Fruit fly (Drosophila melanogaster): Measurements from ENCODE around the gene QC.

Gene QC

DNA sequence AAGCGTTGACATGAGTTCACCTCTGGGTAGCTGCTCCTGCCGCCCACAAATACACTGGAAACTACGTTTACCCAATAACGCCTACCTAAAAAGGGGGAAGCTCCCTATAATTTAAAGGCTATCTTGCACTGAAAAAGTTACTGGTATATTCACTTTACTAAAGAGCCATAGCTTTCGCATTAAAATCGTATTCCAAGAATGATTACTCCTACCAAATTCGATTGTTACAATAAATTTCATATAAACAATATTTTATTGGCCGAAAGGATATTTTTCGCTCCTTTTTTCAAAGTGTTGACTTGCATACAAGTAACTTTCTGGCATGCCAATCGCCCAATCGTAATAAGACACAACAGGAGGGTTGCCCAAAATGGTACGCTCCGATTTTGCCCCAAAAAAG is 35.3 kb downstream of the QC start (continued):
- TF ChIP-seq CG8119 (GFP tag; IDR thresholded peaks at IDR 0.05), result no peak
- TF ChIP-seq CG6854 (GFP tag; optimal IDR thresholded peaks at IDR 0.05), result no peak
- no peak for TF ChIP-seq salr (GFP tag; optimal IDR thresholded peaks at IDR 0.05)
- TF ChIP-seq CG10669 (GFP tag; optimal IDR thresholded peaks at IDR 0.05), result no peak
- peak; percentile 34 for TF ChIP-seq CG6792 (GFP tag; optimal IDR thresholded peaks at IDR 0.05)
- TF ChIP-seq CG8632 (GFP tag; optimal IDR thresholded peaks at IDR 0.05), result no peak
- TF ChIP-seq Lpt (GFP tag; optimal IDR thresholded peaks at IDR 0.05), result no peak
- TF ChIP-seq dac (GFP tag; optimal IDR thresholded peaks at IDR 0.05), result no peak
- TF ChIP-seq Smox (GFP tag; optimal IDR thresholded peaks at IDR 0.05), result peak; percentile 65
- TF ChIP-seq CG10631 (GFP tag; optimal IDR thresholded peaks at IDR 0.05), result peak; percentile 16
- TF ChIP-seq CG11294 (GFP tag; IDR thresholded peaks at IDR 0.05), result no peak
- peak; percentile 56 for TF ChIP-seq CG31627 (GFP tag; optimal IDR thresholded peaks at IDR 0.05)
- TF ChIP-seq Ets21C (GFP tag; optimal IDR thresholded peaks at IDR 0.05), result peak; percentile 22

DNA sequence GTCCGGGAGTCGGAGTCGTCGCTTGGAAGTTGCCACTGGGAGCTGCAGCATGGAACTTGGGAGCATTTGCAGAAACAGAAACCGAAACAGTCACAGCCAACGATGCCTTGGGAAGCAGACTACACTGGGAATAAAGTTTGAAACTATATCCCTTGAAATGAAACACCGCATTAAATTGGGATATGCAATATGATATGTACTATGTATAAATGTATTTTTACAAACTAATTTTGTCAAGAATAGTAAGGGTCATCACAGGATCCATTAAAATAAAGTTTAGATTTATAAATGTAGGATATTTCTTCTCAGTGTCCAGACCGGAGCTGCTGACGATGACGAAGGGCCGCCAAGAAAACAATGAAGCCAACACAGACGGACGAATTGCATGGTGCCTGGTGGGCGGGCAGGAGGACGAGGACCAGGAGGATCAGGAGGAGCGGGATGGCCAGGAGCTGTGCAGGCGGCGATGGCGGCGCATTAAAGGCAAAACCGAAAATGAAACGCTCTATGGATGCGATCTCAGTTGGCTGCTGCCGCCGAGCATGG is 38.3 kb downstream of the QC start:
- TF ChIP-seq CG34406 (GFP tag; optimal IDR thresholded peaks at IDR 0.05) (peak; percentile 30), Sox15 (GFP tag; optimal IDR thresholded peaks at IDR 0.05) (no peak), Blimp-1 (GFP tag; optimal IDR thresholded peaks at IDR 0.05) (no peak), CG32006 (GFP tag; optimal IDR thresholded peaks at IDR 0.05) (no peak), Ets21C (GFP tag; optimal IDR thresholded peaks at IDR 0.05) (no peak), spab (GFP tag; optimal IDR thresholded peaks at IDR 0.05) (peak; percentile 66), Sox14 (GFP tag; optimal IDR thresholded peaks at IDR 0.05) (peak; percentile 34), CG9139 (GFP tag; optimal IDR thresholded peaks at IDR 0.05) (peak; percentile 7), pdm3 (GFP tag; optimal IDR thresholded peaks at IDR 0.05) (peak; percentile 22), CG11902 (GFP tag; optimal IDR thresholded peaks at IDR 0.05) (no peak), CG6854 (GFP tag; optimal IDR thresholded peaks at IDR 0.05) (no peak), CG11294 (GFP tag; IDR thresholded peaks at IDR 0.05) (no peak), ss (GFP tag; optimal IDR thresholded peaks at IDR 0.05) (peak; percentile 27 to 32), vri (GFP tag; optimal IDR thresholded peaks at IDR 0.05) (peak; percentile 3), Ets96B (tag; optimal IDR thresholded peaks at IDR 0.05) (peak; percentile 60), CG3032 (tag; optimal IDR thresholded peaks at IDR 0.05) (peak; percentile 58), fkh (GFP tag; optimal IDR thresholded peaks at IDR 0.05) (no peak), OdsH (GFP tag; optimal IDR thresholded peaks at IDR 0.05) (peak; percentile 8), CG8119 (GFP tag; IDR thresholded peaks at IDR 0.05) (no peak), acj6 (GFP tag; optimal IDR thresholded peaks at IDR 0.05) (peak; percentile 36), Eip78C (GFP tag) (peak; percentile 89), CG6808 (GFP tag; optimal IDR thresholded peaks at IDR 0.05) (peak; percentile 50), cyc (GFP tag; optimal IDR thresholded peaks at IDR 0.05) (peak; percentile 8), CG1621 (tag; optimal IDR thresholded peaks at IDR 0.05) (peak; percentile 26), Smox (GFP tag; optimal IDR thresholded peaks at IDR 0.05) (peak; percentile 39), CG7368 (GFP tag; optimal IDR thresholded peaks at IDR 0.05) (no peak), fd85E (GFP tag; optimal IDR thresholded peaks at IDR 0.05) (no peak), CG8632 (GFP tag; optimal IDR thresholded peaks at IDR 0.05) (peak; percentile 10), Hr38 (GFP tag; optimal IDR thresholded peaks at IDR 0.05) (no peak), Hr39 (GFP tag; optimal IDR thresholded peaks at IDR 0.05) (peak; percentile 12), Lpt (GFP tag; optimal IDR thresholded peaks at IDR 0.05) (no peak), esn (GFP tag; optimal IDR thresholded peaks at IDR 0.05) (peak; percentile 23), net (GFP tag; optimal IDR thresholded peaks at IDR 0.05) (no peak), CG8319 (GFP tag; optimal IDR thresholded peaks at IDR 0.05) (no peak), topi (GFP tag; optimal IDR thresholded peaks at IDR 0.05) (peak; percentile 34), Gug (GFP tag; IDR thresholded peaks at IDR 0.05) (no peak), Hr4 (GFP tag; optimal IDR thresholded peaks at IDR 0.05) (no peak), Eip93F (GFP tag; optimal IDR thresholded peaks at IDR 0.05) (no peak), CG6792 (GFP tag; optimal IDR thresholded peaks at IDR 0.05) (peak; percentile 18), Sox102F (GFP tag; optimal IDR thresholded peaks at IDR 0.05) (peak; percentile 4), salr (GFP tag; optimal IDR thresholded peaks at IDR 0.05) (peak in 1 of 2 experiments; percentile 17), Eip75B (GFP tag; optimal IDR thresholded peaks at IDR 0.05) (peak; percentile 15), CG11762 (GFP tag; optimal IDR thresholded peaks at IDR 0.05; ENCODE audit: insufficient read depth) (no peak), CG31627 (GFP tag; optimal IDR thresholded peaks at IDR 0.05) (peak; percentile 7), CG4318 (GFP tag; optimal IDR thresholded peaks at IDR 0.05) (no peak)
